Worm (Caenorhabditis elegans) whole organism, midembryonic: Measurements from ENCODE around the gene gar-3.

Experiments used
- cog-1 ChIP-seq: sonication (generic microtip); optimal IDR thresholded peaks from 2 replicates; lab custom pipeline; 2016; ENCODE audit warnings: missing genetic modification characterization, missing compliant biosample characterization
- flt-1 ChIP-seq: fragments of 200-800 bp; sonication (Bioruptor generic); IDR thresholded peaks from 2 replicates; pipeline ENCODE4 v1.3.6; 2022; ENCODE audit warnings: missing genetic modification characterization, missing compliant biosample characterization
- med-1 ChIP-seq: sonication (generic microtip); optimal IDR thresholded peaks from 2 replicates; lab custom pipeline; 2017; ENCODE audit warnings: missing genetic modification characterization, mild to moderate bottlenecking, missing compliant biosample characterization, antibody characterized with exemption, missing genetic modification reagents; ENCODE audit not compliant: insufficient read depth
- ref-1 ChIP-seq: fragments of 200-800 bp; sonication (Bioruptor generic); conservative IDR thresholded peaks from 2 replicates; pipeline ENCODE4 v1.3.6; 2022; ENCODE audit warnings: missing genetic modification reagents, missing genetic modification characterization, missing compliant biosample characterization

DNA sequence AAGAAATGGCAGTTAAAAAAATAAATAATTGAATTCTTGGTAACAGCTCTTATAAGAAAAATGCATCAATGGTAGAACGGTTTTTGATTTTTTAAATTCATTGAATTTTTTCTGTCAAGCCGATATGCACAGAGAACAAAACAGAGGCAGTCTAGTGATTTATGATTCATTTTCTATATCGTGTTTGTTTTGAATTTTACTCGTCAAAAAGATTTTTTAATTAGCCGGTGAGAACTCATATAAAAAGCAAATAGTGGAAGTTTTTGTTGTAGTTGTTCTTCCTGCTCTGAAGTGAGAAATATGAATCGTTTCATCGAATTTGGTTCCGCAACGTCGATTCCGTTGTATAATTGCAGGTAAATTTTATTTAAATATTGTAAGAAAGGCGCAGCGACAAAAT is 20.2 kb downstream of the gar-3 start, which contains the start of gene srt-32:
- TF ChIP-seq cog-1 (tag; lab: Kevin White, UChicago) (no peak), ref-1 (GFP tag; lab: Robert Waterston, UW) (no peak), flt-1 (GFP tag; lab: Robert Waterston, UW) (no peak), med-1 (GFP tag; lab: Kevin White, UChicago) (no peak)
